Fruit fly (Drosophila melanogaster) whole organism, embryonic: ENCODE data around the gene ct.

ENCODE experiments used
- Bteb2 ChIP-seq: fragments of 200-800 bp; sonication (Bioruptor generic); optimal IDR thresholded peaks from 2 replicates; lab custom pipeline; 2016; ENCODE audit warnings: missing biosample characterization, missing genetic modification characterization
- C15 ChIP-seq: fragments of 200-800 bp; sonication (Bioruptor generic); IDR thresholded peaks from 3 replicates; pipeline ENCODE4 v1.3.6; 2022; ENCODE audit warnings: missing biosample characterization, missing genetic modification characterization
- CG10543 ChIP-seq: fragments of 200-800 bp; sonication (Bioruptor generic); optimal IDR thresholded peaks from 3 replicates; lab custom pipeline; 2017; ENCODE audit warnings: missing biosample characterization, mild to moderate bottlenecking, missing genetic modification characterization, moderate library complexity
- CG11456 ChIP-seq: fragments of 200-800 bp; sonication (Bioruptor generic); IDR thresholded peaks from 3 replicates; pipeline ENCODE4 v1.3.6; 2022; ENCODE audit warnings: missing biosample characterization, missing genetic modification characterization
- CG12104 ChIP-seq: fragments of 200-800 bp; sonication (Bioruptor generic); optimal IDR thresholded peaks from 3 replicates; lab custom pipeline; 2016; ENCODE audit warnings: missing biosample characterization, missing genetic modification characterization
- CG12155 ChIP-seq: fragments of 200-800 bp; sonication (Bioruptor generic); optimal IDR thresholded peaks from 3 replicates; lab custom pipeline; 2016; ENCODE audit warnings: missing biosample characterization, missing genetic modification characterization
- CG1529 ChIP-seq: fragments of 200-800 bp; sonication (Bioruptor generic); optimal IDR thresholded peaks from 3 replicates; lab custom pipeline; 2018; ENCODE audit warnings: missing biosample characterization, missing genetic modification characterization
- CG1647 ChIP-seq: fragments of 200-800 bp; sonication (Bioruptor generic); optimal IDR thresholded peaks from 3 replicates; lab custom pipeline; 2016; ENCODE audit warnings: missing biosample characterization, missing genetic modification characterization
- CG16813 ChIP-seq: fragments of 200-800 bp; sonication (Bioruptor generic); IDR thresholded peaks from 3 replicates; pipeline ENCODE4 v1.3.6; 2022; ENCODE audit warnings: missing biosample characterization, missing genetic modification characterization; ENCODE audit not compliant: partially characterized antibody
- CG17568 ChIP-seq: fragments of 200-800 bp; sonication (Bioruptor generic); optimal IDR thresholded peaks from 2 replicates; lab custom pipeline; 2018; ENCODE audit warnings: missing biosample characterization, mild to moderate bottlenecking, missing genetic modification characterization, moderate library complexity
- CG1792 ChIP-seq: fragments of 200-800 bp; sonication (Bioruptor generic); optimal IDR thresholded peaks from 2 replicates; lab custom pipeline; 2016; ENCODE audit warnings: missing biosample characterization, missing genetic modification characterization
- CG18599 ChIP-seq: fragments of 200-800 bp; sonication (Bioruptor generic); optimal IDR thresholded peaks from 3 replicates; lab custom pipeline; 2017; ENCODE audit warnings: missing biosample characterization, missing genetic modification characterization, mild to moderate bottlenecking, moderate library complexity, missing genetic modification reagents
- CG2202 ChIP-seq: fragments of 200-800 bp; sonication (Bioruptor generic); optimal IDR thresholded peaks from 2 replicates; lab custom pipeline; 2018; ENCODE audit warnings: missing biosample characterization, mild to moderate bottlenecking, missing genetic modification characterization
- CG33557 ChIP-seq: fragments of 200-800 bp; sonication (Bioruptor generic); optimal IDR thresholded peaks from 2 replicates; lab custom pipeline; 2019; ENCODE audit warnings: missing biosample characterization, mild to moderate bottlenecking, missing genetic modification characterization, moderate library complexity
- CG4424 ChIP-seq: fragments of 200-800 bp; sonication (Bioruptor generic); optimal IDR thresholded peaks from 3 replicates; lab custom pipeline; 2016; ENCODE audit warnings: missing biosample characterization, missing genetic modification characterization
- CG5953 ChIP-seq: fragments of 200-800 bp; sonication (Bioruptor generic); IDR thresholded peaks from 2 replicates; pipeline ENCODE4 v1.3.6; 2022; ENCODE audit warnings: missing biosample characterization, missing genetic modification characterization
- CG7372 ChIP-seq: fragments of 200-800 bp; sonication (Bioruptor generic); IDR thresholded peaks from 2 replicates; pipeline ENCODE4 v1.3.6; 2022; ENCODE audit warnings: missing biosample characterization, missing genetic modification characterization
- CG7786 ChIP-seq: fragments of 200-800 bp; sonication (Bioruptor generic); optimal IDR thresholded peaks from 2 replicates; lab custom pipeline; 2016; ENCODE audit warnings: missing biosample characterization, missing genetic modification characterization
- CG8478 ChIP-seq: fragments of >200 bp; optimal IDR thresholded peaks from 2 replicates; lab custom pipeline; 2018
- CG9437 ChIP-seq: fragments of 200-800 bp; sonication (Bioruptor generic); optimal IDR thresholded peaks from 2 replicates; lab custom pipeline; 2018; ENCODE audit warnings: missing biosample characterization, mild to moderate bottlenecking, missing genetic modification characterization
- CG9797 ChIP-seq: fragments of 200-800 bp; sonication (Bioruptor generic); optimal IDR thresholded peaks from 3 replicates; lab custom pipeline; 2018; ENCODE audit warnings: missing biosample characterization, mild to moderate bottlenecking, missing genetic modification characterization
- CrebB ChIP-seq: fragments of 200-800 bp; sonication (Bioruptor generic); optimal IDR thresholded peaks from 3 replicates; lab custom pipeline; 2018; ENCODE audit warnings: missing biosample characterization, mild to moderate bottlenecking, missing genetic modification characterization
- Dfd ChIP-seq, 2 experiments: fragments of >200 bp; optimal IDR thresholded peaks; 2 replicates each; lab custom pipeline; 2017; ENCODE audit warnings: missing biosample characterization in 2 of 2, missing genetic modification characterization in 2 of 2
- Drgx ChIP-seq: fragments of 200-800 bp; sonication (Bioruptor generic); IDR thresholded peaks from 2 replicates; pipeline ENCODE4 v1.3.6; 2022; ENCODE audit warnings: missing biosample characterization, missing genetic modification characterization
- ERR ChIP-seq: fragments of 200-800 bp; sonication (Bioruptor generic); optimal IDR thresholded peaks from 2 replicates; lab custom pipeline; 2016; ENCODE audit warnings: missing biosample characterization, missing genetic modification characterization
- Hr51 ChIP-seq, 2 experiments: fragments of 200-800 bp; sonication (Bioruptor generic); optimal IDR thresholded peaks; 2 replicates in 1 of 2; 3 replicates in 1 of 2; lab custom pipeline; 2016 to 2018; ENCODE audit warnings: missing biosample characterization in 2 of 2, missing genetic modification characterization in 2 of 2, mild to moderate bottlenecking in 1 of 2, moderate library complexity in 1 of 2
- MBD-R2 ChIP-seq: fragments of 200-800 bp; sonication (Bioruptor generic); IDR thresholded peaks from 2 replicates; pipeline ENCODE4 v1.3.6; 2022; ENCODE audit warnings: missing biosample characterization, missing genetic modification characterization
- Med ChIP-seq: fragments of 200-800 bp; sonication (Bioruptor generic); peaks from one replicate; lab custom pipeline; 2016; ENCODE audit warnings: missing biosample characterization, missing genetic modification characterization, mild to moderate bottlenecking, inconsistent platforms, moderate library complexity
- Optix ChIP-seq: fragments of 200-800 bp; sonication (Bioruptor generic); IDR thresholded peaks from 3 replicates; pipeline ENCODE4 v1.3.6; 2022; ENCODE audit warnings: missing biosample characterization, missing genetic modification characterization
- Rfx ChIP-seq: fragments of 200-800 bp; sonication (Bioruptor generic); IDR thresholded peaks from 2 replicates; pipeline ENCODE4 v1.3.6; 2022; ENCODE audit warnings: missing biosample characterization, missing genetic modification characterization
- Rx ChIP-seq: fragments of 200-800 bp; sonication (Bioruptor generic); IDR thresholded peaks from 2 replicates; pipeline ENCODE4 v1.3.6; 2022; ENCODE audit warnings: missing biosample characterization, missing genetic modification characterization
- Tbp ChIP-seq: fragments of >200 bp; optimal IDR thresholded peaks from 2 replicates; lab custom pipeline; 2018; ENCODE audit warnings: missing biosample characterization, missing genetic modification characterization
- ci ChIP-seq: fragments of 200-800 bp; sonication (Bioruptor generic); IDR thresholded peaks from 3 replicates; pipeline ENCODE4 v1.3.6; 2022; ENCODE audit warnings: missing biosample characterization, missing genetic modification characterization
- dimm ChIP-seq: fragments of 200-800 bp; sonication (Bioruptor generic); IDR thresholded peaks from 2 replicates; pipeline ENCODE4 v1.3.6; 2022; ENCODE audit warnings: missing biosample characterization, missing genetic modification characterization
- disco-r ChIP-seq: fragments of 200-800 bp; sonication (Bioruptor generic); optimal IDR thresholded peaks from 2 replicates; lab custom pipeline; 2016; ENCODE audit warnings: missing biosample characterization, missing genetic modification characterization
- emc ChIP-seq: fragments of 200-800 bp; sonication (Bioruptor generic); optimal IDR thresholded peaks from 2 replicates; lab custom pipeline; 2016; ENCODE audit warnings: missing biosample characterization, missing genetic modification characterization
- fd64A ChIP-seq: fragments of 200-800 bp; sonication (Bioruptor generic); optimal IDR thresholded peaks from 3 replicates; lab custom pipeline; 2018; ENCODE audit warnings: missing biosample characterization, mild to moderate bottlenecking, missing genetic modification characterization
- gce ChIP-seq: fragments of 200-800 bp; sonication (Bioruptor generic); IDR thresholded peaks from 3 replicates; pipeline ENCODE4 v1.3.6; 2022; ENCODE audit warnings: missing biosample characterization, missing genetic modification characterization
- gcm2 ChIP-seq: fragments of 200-800 bp; sonication (Bioruptor generic); optimal IDR thresholded peaks from 2 replicates; lab custom pipeline; 2016; ENCODE audit warnings: missing biosample characterization, missing genetic modification characterization
- ken ChIP-seq: fragments of 200-800 bp; sonication (Bioruptor generic); IDR thresholded peaks from 3 replicates; pipeline ENCODE4 v1.3.6; 2022; ENCODE audit warnings: missing biosample characterization, missing genetic modification characterization
- nerfin-1 ChIP-seq: fragments of 200-800 bp; sonication (Bioruptor generic); optimal IDR thresholded peaks from 3 replicates; lab custom pipeline; 2019; ENCODE audit warnings: missing biosample characterization, mild to moderate bottlenecking, missing genetic modification characterization, moderate library complexity
- nerfin-2 ChIP-seq: fragments of 200-800 bp; sonication (Bioruptor generic); IDR thresholded peaks from 2 replicates; pipeline ENCODE4 v1.3.6; 2022; ENCODE audit warnings: missing biosample characterization, missing genetic modification characterization; ENCODE audit not compliant: partially characterized antibody
- odd ChIP-seq: fragments of 200-800 bp; sonication (Bioruptor generic); optimal IDR thresholded peaks from 2 replicates; lab custom pipeline; 2017; ENCODE audit warnings: missing biosample characterization, mild to moderate bottlenecking, missing genetic modification characterization
- pho ChIP-seq: fragments of 200-800 bp; sonication (Bioruptor generic); optimal IDR thresholded peaks from 2 replicates; lab custom pipeline; 2016; ENCODE audit warnings: missing biosample characterization, missing genetic modification characterization
- pita ChIP-seq: fragments of 200-800 bp; sonication (Bioruptor generic); optimal IDR thresholded peaks from 2 replicates; lab custom pipeline; 2017; ENCODE audit warnings: missing biosample characterization, mild to moderate bottlenecking, missing genetic modification characterization
- pros ChIP-seq: fragments of 200-800 bp; sonication (Bioruptor generic); optimal IDR thresholded peaks from 3 replicates; lab custom pipeline; 2019; ENCODE audit warnings: missing biosample characterization, mild to moderate bottlenecking, missing genetic modification characterization, moderate library complexity
- repo ChIP-seq: fragments of 200-800 bp; sonication (Bioruptor generic); optimal IDR thresholded peaks from 2 replicates; lab custom pipeline; 2016; ENCODE audit warnings: missing biosample characterization, missing genetic modification characterization
- slp2 ChIP-seq: fragments of 200-800 bp; sonication (Bioruptor generic); optimal IDR thresholded peaks from 2 replicates; lab custom pipeline; 2016; ENCODE audit warnings: missing biosample characterization, missing genetic modification characterization
- twi ChIP-seq: fragments of 200-800 bp; optimal IDR thresholded peaks from 2 replicates; lab custom pipeline; 2019; ENCODE audit warnings: missing biosample characterization, mild to moderate bottlenecking, missing genetic modification characterization, moderate library complexity
- zen ChIP-seq: fragments of 200-800 bp; sonication (Bioruptor generic); optimal IDR thresholded peaks from 3 replicates; lab custom pipeline; 2018; ENCODE audit warnings: missing biosample characterization, mild to moderate bottlenecking, missing genetic modification characterization, moderate library complexity

ct gene

DNA sequence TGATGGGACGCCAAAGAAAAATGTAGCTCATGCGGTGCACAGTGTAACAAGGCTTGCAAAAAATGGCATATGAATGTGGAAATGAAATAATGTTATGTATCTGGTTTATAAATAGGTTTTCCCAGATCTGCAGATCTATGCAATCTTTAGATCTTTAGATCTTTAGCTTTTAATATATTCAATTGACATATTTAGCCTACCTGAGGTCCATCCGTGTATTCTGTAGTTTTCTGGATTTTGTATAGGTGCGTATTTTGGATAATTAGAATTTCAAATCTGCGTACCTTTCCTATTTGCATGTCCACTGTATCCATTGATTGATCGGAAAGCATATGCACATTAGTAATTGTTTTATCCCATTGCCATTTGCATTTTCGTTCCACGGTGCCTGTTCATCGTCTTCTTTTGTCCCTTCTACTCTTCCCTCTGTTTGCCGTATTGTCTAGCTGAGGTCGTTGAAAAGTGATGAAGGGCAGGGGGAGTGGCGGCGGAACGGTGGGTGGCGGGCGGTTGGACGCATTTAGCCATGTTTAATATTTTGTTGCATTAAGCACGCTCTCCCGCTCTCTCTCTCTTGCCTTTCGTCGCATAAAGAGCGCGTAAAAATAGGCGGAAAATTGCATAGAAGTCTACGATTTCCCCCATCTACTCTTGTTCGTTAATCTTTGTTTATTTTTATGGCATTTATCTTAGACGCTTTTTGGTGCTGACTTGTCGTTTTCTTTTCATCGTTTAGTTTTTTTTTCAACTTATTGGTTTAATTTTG, 100.9 kb downstream of the ct start, which contains the start of gene CHES-1-like (continued):
- TF ChIP-seq CG9437 (GFP tag; lab: Kevin White, UChicago), result peak; percentile 92
- TF ChIP-seq Tbp (GFP tag; lab: Kevin White, UChicago), result no peak
- TF ChIP-seq fd64A (GFP tag; lab: Kevin White, UChicago), result peak; percentile 70
- TF ChIP-seq slp2 (GFP tag; lab: Kevin White, UChicago), result peak; percentile 89
- TF ChIP-seq Drgx, result peak; percentile 83
- TF ChIP-seq disco-r (GFP tag; lab: Kevin White, UChicago), result peak; percentile 90
- TF ChIP-seq twi (tag; lab: Kevin White, UChicago), result peak; percentile 67
- TF ChIP-seq Rx (GFP tag; lab: Robert Waterston, UW), result peak; percentile 50
- peak; percentile 53 for TF ChIP-seq MBD-R2
- TF ChIP-seq CrebB, result peak; percentile 76
- peak; percentile 3 for TF ChIP-seq CG9797 (GFP tag; lab: Kevin White, UChicago)
- TF ChIP-seq CG17568 (GFP tag; lab: Kevin White, UChicago), result peak; percentile 75
- peak; percentile 91 for TF ChIP-seq CG7786 (GFP tag; lab: Kevin White, UChicago)
- peak; percentile 74 for TF ChIP-seq CG2202 (tag; lab: Kevin White, UChicago)
- TF ChIP-seq dimm (GFP tag; lab: Robert Waterston, UW), result peak; percentile 68
- peak; percentile 69 for TF ChIP-seq zen
- TF ChIP-seq CG12155 (GFP tag; lab: Kevin White, UChicago), result peak; percentile 82
- TF ChIP-seq gce, result peak; percentile 65; the same call in 1 of the 3 replicates
- peak; percentile 85 for TF ChIP-seq CG12104 (GFP tag; lab: Kevin White, UChicago)
- TF ChIP-seq ci (GFP tag; lab: Robert Waterston, UW), result peak; percentile 80; the same call in 2 of the 3 replicates
- TF ChIP-seq CG33557 (GFP tag; lab: Kevin White, UChicago), result peak; percentile 71
- TF ChIP-seq Bteb2 (GFP tag; lab: Kevin White, UChicago), result peak; percentile 93
- peak; percentile 64 for TF ChIP-seq emc (GFP tag; lab: Kevin White, UChicago)
- peak; percentile 72; the same call in 1 of the 2 replicates for TF ChIP-seq CG7372 (GFP tag; lab: Robert Waterston, UW)
- TF ChIP-seq CG5953, result peak; percentile 31; the same call in 1 of the 2 replicates
- peak; percentile 88 for TF ChIP-seq CG18599 (GFP tag; lab: Kevin White, UChicago)
- TF ChIP-seq nerfin-2, result no peak
- peak; percentile 61; the same call in 1 of the 3 replicates for TF ChIP-seq ken (GFP tag; lab: Robert Waterston, UW)
- TF ChIP-seq C15, result no peak
- peak; percentile 78 for TF ChIP-seq Rfx (GFP tag; lab: Robert Waterston, UW)
- TF ChIP-seq pros (GFP tag; lab: Kevin White, UChicago), result peak; percentile 53
- peak; percentile 71; the same call in 2 of the 3 replicates for TF ChIP-seq CG11456
- TF ChIP-seq odd (GFP tag; lab: Kevin White, UChicago), result peak; percentile 85
- no peak for TF ChIP-seq CG16813 (GFP tag; lab: Robert Waterston, UW)
- TF ChIP-seq CG10543 (GFP tag; lab: Kevin White, UChicago), result peak; percentile 96
- TF ChIP-seq pita (GFP tag; lab: Kevin White, UChicago), result no peak
- TF ChIP-seq ERR, result peak; percentile 82
- peak; percentile 82 for TF ChIP-seq repo (GFP tag; lab: Kevin White, UChicago)
- TF ChIP-seq Med, result peak; percentile 97
- peak; percentile 92 for TF ChIP-seq CG4424 (GFP tag; lab: Kevin White, UChicago)
- peak in 1 of 2 experiments; percentile 68 for TF ChIP-seq Dfd (GFP tag; optimal IDR thresholded peaks at IDR 0.05; lab: Kevin White, UChicago)
- peak; percentile 75; the same call in 2 of the 3 replicates for TF ChIP-seq Optix (GFP tag; lab: Robert Waterston, UW)
- TF ChIP-seq Hr51 (GFP tag; optimal IDR thresholded peaks at IDR 0.05; lab: Kevin White, UChicago), result peak; percentile 77 to 95
- TF ChIP-seq CG1792 (GFP tag; lab: Kevin White, UChicago), result peak; percentile 77
- TF ChIP-seq pho, result peak; percentile 89
- no peak for TF ChIP-seq CG8478 (lab: Kevin White, UChicago)
- TF ChIP-seq nerfin-1, result peak; percentile 85
- peak; percentile 72 for TF ChIP-seq CG1647 (GFP tag; lab: Kevin White, UChicago)
- TF ChIP-seq gcm2 (GFP tag; lab: Kevin White, UChicago), result peak; percentile 86
- peak; percentile 91 for TF ChIP-seq CG1529 (GFP tag; lab: Kevin White, UChicago)
